Fruit fly (Drosophila melanogaster): ENCODE measurements around the gene Serinc.

Gene Serinc

dm6 chr3L:16385880-16386584 lies 26.5 kb upstream of the Serinc start, which contains the start of the genes Agpat3 and RAF2 (continued):
- peak; percentile 95 for TF ChIP-seq CG7745 (tag; optimal IDR thresholded peaks at IDR 0.05)
- TF ChIP-seq lola (GFP tag; optimal IDR thresholded peaks at IDR 0.05): peak in 2 of 3 experiments; percentile 36 to 59
- peak; percentile 67 for TF ChIP-seq lmd (GFP tag; IDR thresholded peaks at IDR 0.05)
- peak; percentile 46 for TF ChIP-seq CG17829 (tag; optimal IDR thresholded peaks at IDR 0.05)
- TF ChIP-seq Rfx (GFP tag; IDR thresholded peaks at IDR 0.05): peak; percentile 61
- TF ChIP-seq ato (GFP tag; IDR thresholded peaks at IDR 0.05; ENCODE audit: partially characterized antibody): no peak
- TF ChIP-seq crp (GFP tag; optimal IDR thresholded peaks at IDR 0.05): no peak
- no peak for TF ChIP-seq Ets97D (GFP tag; optimal IDR thresholded peaks at IDR 0.05)
- TF ChIP-seq Mad (GFP tag; optimal IDR thresholded peaks at IDR 0.05): no peak
- no peak for TF ChIP-seq CG6175 (GFP tag; IDR thresholded peaks at IDR 0.05)
- TF ChIP-seq Xrp1 (GFP tag; IDR thresholded peaks at IDR 0.05): 0 out of 2 replicates have a peak, but pooled peaks have one; percentile 28
- TF ChIP-seq MBD-R2 (GFP tag; IDR thresholded peaks at IDR 0.05): peak; percentile 25
- no peak for TF ChIP-seq pros (GFP tag; optimal IDR thresholded peaks at IDR 0.05)
- no peak for TF ChIP-seq cad (GFP tag; optimal IDR thresholded peaks at IDR 0.05)
- TF ChIP-seq trh (GFP tag; optimal IDR thresholded peaks at IDR 0.05): no peak
- no peak for TF ChIP-seq HHEX (GFP tag; optimal IDR thresholded peaks at IDR 0.05)
- peak; percentile 66 for TF ChIP-seq CG15269 (tag; optimal IDR thresholded peaks at IDR 0.05)
- peak; percentile 35 for TF ChIP-seq CG17359 (tag; optimal IDR thresholded peaks at IDR 0.05)
- no peak for TF ChIP-seq CG7271 (tag; optimal IDR thresholded peaks at IDR 0.05)
- TF ChIP-seq nmo (GFP tag; optimal IDR thresholded peaks at IDR 0.05): peak; percentile 85
- TF ChIP-seq Atf3 (GFP tag; optimal IDR thresholded peaks at IDR 0.05): no peak
- TF ChIP-seq CG12391 (tag; optimal IDR thresholded peaks at IDR 0.05): peak; percentile 73
- TF ChIP-seq CG2678 (tag; optimal IDR thresholded peaks at IDR 0.05): peak; percentile 50
- peak; percentile 47 for TF ChIP-seq az2 (GFP tag; optimal IDR thresholded peaks at IDR 0.05)
- no peak for TF ChIP-seq bowl (GFP tag; IDR thresholded peaks at IDR 0.05)
- no peak; the same call in 1 of the 2 replicates for TF ChIP-seq peb (GFP tag; IDR thresholded peaks at IDR 0.05)
- no peak for TF ChIP-seq CG17912 (GFP tag; optimal IDR thresholded peaks at IDR 0.05)
- no peak for TF ChIP-seq zf30C (GFP tag; optimal IDR thresholded peaks at IDR 0.05)
- TF ChIP-seq Nf-YA (GFP tag; IDR thresholded peaks at IDR 0.05): no peak
- no peak for TF ChIP-seq CG4404 (GFP tag; IDR thresholded peaks at IDR 0.05)
- no peak for TF ChIP-seq CG1832 (GFP tag; optimal IDR thresholded peaks at IDR 0.05)
- TF ChIP-seq grau (tag; optimal IDR thresholded peaks at IDR 0.05): peak; percentile 54
- peak; percentile 34; the same call in 1 of the 3 replicates for TF ChIP-seq ken (GFP tag; IDR thresholded peaks at IDR 0.05)
- TF ChIP-seq Ets65A (GFP tag): peak; percentile 85
- no peak for TF ChIP-seq cwo (GFP tag; optimal IDR thresholded peaks at IDR 0.05)
- TF ChIP-seq tll (GFP tag; optimal IDR thresholded peaks at IDR 0.05): peak in 1 of 2 experiments; percentile 46
- no peak for TF ChIP-seq crol (GFP tag; IDR thresholded peaks at IDR 0.05)
- TF ChIP-seq CG12236 (GFP tag; optimal IDR thresholded peaks at IDR 0.05): no peak
- TF ChIP-seq CG11247 (GFP tag; IDR thresholded peaks at IDR 0.05): no peak; the same call in 1 of the 2 replicates
- no peak for TF ChIP-seq CG33557 (GFP tag; optimal IDR thresholded peaks at IDR 0.05)
- TF ChIP-seq CG13624 (GFP tag; optimal IDR thresholded peaks at IDR 0.05): no peak
- TF ChIP-seq CG8281 (tag; optimal IDR thresholded peaks at IDR 0.05): no peak
- TF ChIP-seq CG2129 (GFP tag; IDR thresholded peaks at IDR 0.05; ENCODE audit: partially characterized antibody): no peak
- TF ChIP-seq gfzf (GFP tag; optimal IDR thresholded peaks at IDR 0.05): peak; percentile 80
- no peak for TF ChIP-seq HmgD (GFP tag; optimal IDR thresholded peaks at IDR 0.05)
- no peak for TF ChIP-seq C15 (GFP tag; IDR thresholded peaks at IDR 0.05)
- TF ChIP-seq da (GFP tag; optimal IDR thresholded peaks at IDR 0.05): no peak
- no peak for TF ChIP-seq crc (GFP tag; optimal IDR thresholded peaks at IDR 0.05)
- no peak for TF ChIP-seq so (GFP tag; IDR thresholded peaks at IDR 0.05)

Data from whole organism, embryonic.